Fruit fly (Drosophila melanogaster) whole organism, pupa: ENCODE results near the gene CG33946.

Experiments used
- CG13204 ChIP-seq: fragments of 200-800 bp; sonication (Bioruptor generic); optimal IDR thresholded peaks from 2 replicates; lab custom pipeline; 2018; ENCODE audit warnings: missing biosample characterization, mild to moderate bottlenecking, missing genetic modification characterization, moderate library complexity
- CG4496 ChIP-seq: fragments of 200-800 bp; sonication (Bioruptor generic); IDR thresholded peaks from 3 replicates; pipeline ENCODE4 v1.3.6; 2022; ENCODE audit warnings: missing biosample characterization, missing genetic modification characterization
- EcR ChIP-seq: fragments of 200-800 bp; sonication (Bioruptor generic); optimal IDR thresholded peaks from 3 replicates; lab custom pipeline; 2019; ENCODE audit warnings: missing biosample characterization, missing genetic modification characterization, mild to moderate bottlenecking, moderate library complexity, missing genetic modification reagents
- fd96Ca ChIP-seq: fragments of 200-800 bp; sonication (Bioruptor generic); IDR thresholded peaks from 3 replicates; pipeline ENCODE4 v1.3.6; 2022; ENCODE audit warnings: missing biosample characterization, missing genetic modification characterization
- gl ChIP-seq: fragments of 200-800 bp; sonication (Bioruptor generic); optimal IDR thresholded peaks from 2 replicates; lab custom pipeline; 2018; ENCODE audit warnings: missing biosample characterization, mild to moderate bottlenecking, missing genetic modification characterization

DNA sequence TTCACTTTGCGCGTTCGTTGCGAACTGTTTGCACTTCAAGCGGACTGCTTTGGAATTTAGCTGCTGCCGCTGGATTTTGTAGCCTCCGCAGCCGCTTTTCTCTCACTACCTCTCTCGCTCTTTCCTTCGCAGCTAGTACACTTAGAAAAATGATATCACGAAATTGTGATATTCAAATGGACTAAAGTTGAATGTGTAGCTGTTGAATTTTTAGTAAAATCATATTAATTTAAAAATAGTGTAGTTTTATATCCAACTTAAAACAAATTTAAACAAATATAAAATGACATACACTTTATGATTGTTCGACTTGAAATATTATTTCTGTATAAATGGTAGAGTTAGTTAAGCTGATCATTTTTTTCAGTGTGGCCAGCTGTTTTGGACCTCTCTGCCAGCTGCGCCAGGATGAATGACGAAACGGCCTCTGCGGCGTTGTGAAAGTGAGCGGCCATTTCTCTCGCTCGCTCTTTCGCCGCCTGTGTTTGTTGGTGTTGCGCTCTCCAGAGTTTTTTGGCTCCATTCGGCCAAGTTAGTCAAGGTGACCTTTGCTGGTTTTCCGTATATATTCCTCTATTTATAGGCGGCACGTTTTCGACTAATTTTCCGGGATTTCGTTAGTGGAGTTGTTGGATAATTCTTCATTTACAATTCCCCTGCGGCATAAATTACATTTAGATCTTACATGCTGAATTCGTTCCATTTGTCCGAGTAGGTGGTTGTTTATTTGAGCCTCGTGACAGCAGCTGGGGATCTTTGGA, 42.4 kb downstream of the CG33946 start, which contains the start of gene Ldh:
- TF ChIP-seq fd96Ca, result peak; percentile 85
- peak; percentile 80 for TF ChIP-seq CG13204 (GFP tag; lab: Kevin White, UChicago)
- TF ChIP-seq gl (tag; lab: Kevin White, UChicago), result peak; percentile 44
- peak; percentile 91 for TF ChIP-seq CG4496 (GFP tag; lab: Robert Waterston, UW)
- TF ChIP-seq EcR (GFP tag; lab: Kevin White, UChicago), result no peak
